Fruit fly (Drosophila melanogaster) whole organism: Measurements from ENCODE around the gene CG16779.

ENCODE experiments used
- CG8478 ChIP-seq: fragments of >200 bp; optimal IDR thresholded peaks from 2 replicates; lab custom pipeline; 2018; ENCODE audit warnings: inconsistent platforms
- Dll ChIP-seq: fragments of >200 bp; optimal IDR thresholded peaks from 2 replicates; lab custom pipeline; 2017
- EcR ChIP-seq, 2 experiments: fragments of >200 bp; optimal IDR thresholded peaks; 2 replicates each; lab custom pipeline; 2017; ENCODE audit warnings: missing biosample characterization in 2 of 2, missing genetic modification characterization in 2 of 2, missing genetic modification reagents in 2 of 2
- pan ChIP-seq: fragments of >200 bp; optimal IDR thresholded peaks from 2 replicates; lab custom pipeline; 2017
- psq ChIP-seq: fragments of >200 bp; optimal IDR thresholded peaks from 2 replicates; lab custom pipeline; 2017
- usp ChIP-seq: fragments of >200 bp; optimal IDR thresholded peaks from 2 replicates; lab custom pipeline; 2017; ENCODE audit warnings: missing biosample characterization, missing genetic modification characterization, mixed read lengths

CG16779 gene

DNA sequence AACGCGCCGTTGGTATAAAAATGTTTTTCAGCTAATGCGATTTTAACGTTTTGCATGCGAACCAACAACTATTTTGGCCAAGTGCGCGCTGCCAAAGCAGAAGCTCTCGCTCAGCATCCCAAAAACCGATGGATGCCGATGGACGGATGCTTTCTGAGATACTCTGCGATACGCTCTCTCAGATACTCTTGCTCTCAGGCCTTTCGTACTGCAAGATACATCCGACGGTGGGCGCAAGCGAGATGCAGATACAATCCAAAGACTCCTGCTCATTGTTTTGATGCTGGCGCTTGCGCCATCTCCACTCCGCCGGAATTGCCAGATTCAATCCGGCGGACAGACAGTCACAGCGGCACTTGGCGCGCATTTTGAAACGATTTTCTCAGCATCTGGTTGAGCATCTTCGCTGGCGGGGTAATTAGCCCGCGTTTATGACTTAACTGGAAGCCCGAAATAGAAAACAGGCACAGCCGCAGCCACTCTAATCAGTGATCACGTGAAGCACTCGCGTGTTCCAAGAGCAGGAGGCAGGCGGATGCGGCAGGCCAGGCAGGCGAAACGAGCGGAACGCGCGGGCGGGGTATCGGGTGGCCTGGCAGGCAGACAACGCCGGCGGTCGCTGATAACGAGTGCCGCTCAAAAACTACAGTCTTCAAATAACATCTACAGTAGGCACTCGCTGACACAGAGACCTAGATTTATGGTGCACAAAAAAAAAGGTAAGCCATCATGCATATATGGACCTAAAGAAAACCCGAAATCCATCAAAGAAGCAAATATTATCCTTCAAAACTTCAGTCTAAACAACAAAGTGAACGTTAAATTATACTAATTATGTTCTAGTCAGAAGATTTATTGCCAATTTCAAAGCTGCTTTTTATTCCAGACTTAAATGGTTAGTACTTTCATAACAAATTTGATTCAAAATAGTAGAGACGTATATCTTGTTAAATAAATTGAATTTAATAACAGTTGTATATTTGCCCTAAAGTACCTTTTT, at the start of gene CG16779:
Gene CG16779 (minus strand): TSS at position 51 of the 1,000 bp plus-strand sequence.
- TF ChIP-seq CG8478 (no peak), EcR (GFP tag; optimal IDR thresholded peaks at IDR 0.05; lab: Kevin White, UChicago) (no peak), Dll (no peak), psq (lab: Kevin White, UChicago) (no peak), usp (GFP tag; lab: Kevin White, UChicago) (no peak), pan (no peak)

DNA sequence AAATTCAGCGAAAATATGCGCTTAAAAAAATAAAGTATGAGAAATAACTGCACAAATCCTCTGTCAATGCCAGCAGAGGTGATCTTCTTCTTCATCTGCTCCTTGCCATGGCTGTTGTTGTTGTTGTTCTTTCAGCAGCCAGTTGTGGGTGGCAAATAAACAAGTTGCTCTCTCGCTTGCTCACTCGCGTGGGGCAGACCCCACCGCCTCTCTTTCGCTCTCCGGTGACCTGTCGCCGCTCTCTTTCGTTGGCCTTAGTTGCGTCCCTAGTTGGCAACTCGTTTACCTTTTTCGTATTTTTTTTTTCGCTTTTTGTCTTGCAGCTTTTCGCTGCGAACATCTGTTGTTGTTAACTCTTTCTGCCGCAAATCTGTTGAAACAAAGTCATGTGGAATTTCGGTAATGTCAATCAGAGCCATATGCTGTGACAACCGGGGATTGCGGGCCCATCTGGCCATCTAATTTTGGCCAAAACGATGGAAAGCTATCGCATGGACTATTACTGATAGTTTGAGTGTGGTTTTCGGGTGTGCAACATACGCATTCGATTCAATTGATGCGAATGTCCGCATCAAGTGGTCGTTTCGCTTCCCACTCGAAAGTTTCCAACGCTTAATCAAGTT, 41.2 kb upstream of the CG16779 start:
- TF ChIP-seq psq (lab: Kevin White, UChicago), result no peak
- no peak for TF ChIP-seq CG8478
- TF ChIP-seq EcR (GFP tag; optimal IDR thresholded peaks at IDR 0.05; lab: Kevin White, UChicago), result no peak
- TF ChIP-seq usp (GFP tag; lab: Kevin White, UChicago), result no peak
- TF ChIP-seq Dll, result no peak
- TF ChIP-seq pan, result no peak

DNA sequence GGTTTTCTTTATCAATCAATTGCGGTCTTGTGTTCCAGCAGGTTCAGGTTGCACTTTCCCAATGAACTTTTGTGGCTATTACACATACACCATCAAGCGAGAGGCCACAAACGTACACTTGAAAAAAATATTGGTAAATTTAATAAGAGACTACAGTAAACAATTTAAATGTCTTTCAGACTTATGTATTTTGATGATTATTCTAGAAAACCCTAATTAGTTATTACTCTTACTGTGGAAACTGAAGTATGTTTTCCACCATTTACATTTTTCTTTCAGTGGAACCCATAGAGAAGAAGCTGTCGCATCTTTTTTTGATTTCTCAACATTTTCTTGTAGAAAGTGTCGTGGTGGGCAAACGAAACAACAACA, 40.6 kb upstream of the CG16779 start:
- no peak for TF ChIP-seq CG8478
- TF ChIP-seq EcR (GFP tag; optimal IDR thresholded peaks at IDR 0.05; lab: Kevin White, UChicago), result no peak
- TF ChIP-seq usp (GFP tag; lab: Kevin White, UChicago), result no peak
- no peak for TF ChIP-seq psq (lab: Kevin White, UChicago)
- TF ChIP-seq Dll, result no peak
- no peak for TF ChIP-seq pan

DNA sequence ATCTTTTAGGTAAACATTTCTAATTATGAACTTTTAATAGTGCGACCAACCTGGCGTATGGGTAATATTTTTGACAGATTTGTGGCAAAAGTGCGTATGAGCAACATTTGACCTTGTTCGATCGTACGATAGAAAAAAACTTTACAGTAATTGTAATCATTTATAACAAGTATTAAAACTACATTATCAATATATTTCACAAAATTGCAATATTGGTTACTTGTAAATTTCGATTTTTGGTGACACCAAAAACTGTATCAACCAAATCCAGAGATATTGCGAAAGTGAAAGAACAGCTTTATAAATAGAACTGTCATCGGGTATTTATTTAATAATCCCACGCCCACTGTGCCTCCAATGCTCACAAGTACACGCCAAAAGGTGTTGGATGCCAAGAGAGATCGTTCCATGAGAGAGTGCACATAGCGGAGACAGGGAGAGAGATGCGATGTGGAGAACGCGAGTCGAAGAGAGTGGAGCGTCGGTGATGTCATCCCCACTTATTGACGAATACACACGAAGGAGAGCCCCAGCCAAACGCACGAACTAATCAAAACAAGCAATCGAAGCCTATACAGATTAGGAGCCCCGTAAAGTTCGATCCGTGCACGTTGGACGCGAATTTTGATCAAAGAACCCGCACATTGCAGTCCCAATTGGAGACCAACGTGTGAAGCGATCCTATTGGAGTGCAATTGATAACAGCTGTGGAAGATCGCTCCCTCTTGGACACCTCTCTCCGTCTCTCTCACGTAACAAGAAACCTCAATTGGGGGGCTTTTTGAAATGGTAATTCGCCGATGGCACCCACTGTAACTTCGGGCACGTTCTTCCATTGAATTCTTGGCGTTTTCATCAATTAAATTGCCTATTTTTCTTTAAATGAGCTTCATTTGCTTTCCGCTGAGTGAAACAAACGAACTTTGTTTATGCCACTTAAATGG, 40.0 kb upstream of the CG16779 start:
- TF ChIP-seq usp (GFP tag; lab: Kevin White, UChicago) (no peak), EcR (GFP tag; optimal IDR thresholded peaks at IDR 0.05; lab: Kevin White, UChicago) (no peak), Dll (peak; percentile 91), psq (lab: Kevin White, UChicago) (no peak), CG8478 (no peak), pan (no peak)

DNA sequence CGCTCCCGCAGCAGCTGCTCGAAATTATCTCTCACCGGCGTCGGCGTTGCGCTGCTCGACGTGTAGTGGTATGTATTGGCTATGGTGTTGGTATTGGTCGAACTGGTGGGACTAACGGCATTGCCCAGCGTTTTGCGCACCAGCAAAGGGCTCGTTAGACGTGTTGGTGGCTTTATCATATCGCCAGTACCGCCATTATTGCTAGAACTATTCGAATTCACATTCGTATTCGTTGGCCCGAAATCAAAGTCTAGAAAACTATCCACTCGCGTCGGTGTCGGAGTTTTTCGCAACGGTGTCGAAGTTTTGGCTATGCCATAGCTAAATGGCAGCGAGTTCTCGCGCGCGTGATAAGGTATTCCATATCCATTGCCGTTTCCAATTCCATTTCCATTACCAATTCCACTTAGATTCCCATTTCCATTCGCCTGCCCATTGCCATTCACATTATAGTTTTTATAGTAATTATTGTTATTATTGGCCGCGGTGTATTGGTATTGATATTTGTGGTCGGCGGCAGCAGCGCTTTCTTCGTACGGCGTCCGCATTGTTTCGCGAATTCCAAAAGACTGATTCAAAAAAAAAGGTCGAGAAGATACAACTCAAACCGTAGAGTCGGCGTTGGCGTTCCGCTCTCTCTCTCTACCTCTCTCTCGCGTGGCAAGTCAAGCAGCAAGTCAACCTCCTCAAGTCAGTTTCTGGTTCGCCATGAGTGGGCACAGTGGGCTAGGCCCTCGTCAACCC, 39.1 kb upstream of the CG16779 start, which contains the start of gene by:
Gene by (minus strand): TSS at position 575 of the 744 bp plus-strand sequence.
- peak; percentile 73 for TF ChIP-seq Dll
- no peak for TF ChIP-seq psq (lab: Kevin White, UChicago)

DNA sequence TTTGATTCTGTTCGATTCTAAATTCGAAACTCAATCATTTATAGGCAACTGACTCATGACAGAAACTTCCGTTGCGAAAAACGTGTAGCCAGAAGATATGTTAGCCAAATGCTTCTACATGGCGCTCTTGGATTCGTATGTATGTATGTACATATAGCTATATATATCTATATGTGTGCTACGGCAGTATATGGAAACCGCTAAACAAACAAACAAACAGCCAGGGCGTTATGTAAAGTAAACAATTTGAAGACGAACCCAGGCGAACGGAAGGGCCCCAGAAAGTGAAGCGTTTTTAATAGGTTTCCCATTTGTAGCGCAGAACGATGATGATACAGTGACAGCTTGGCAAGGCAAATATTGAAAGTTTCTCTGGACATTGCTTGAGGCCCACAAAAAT, 36.4 kb upstream of the CG16779 start:
- no peak for TF ChIP-seq EcR (GFP tag; optimal IDR thresholded peaks at IDR 0.05; lab: Kevin White, UChicago)
- no peak for TF ChIP-seq pan
- TF ChIP-seq Dll, result no peak
- no peak for TF ChIP-seq CG8478
- no peak for TF ChIP-seq psq (lab: Kevin White, UChicago)

DNA sequence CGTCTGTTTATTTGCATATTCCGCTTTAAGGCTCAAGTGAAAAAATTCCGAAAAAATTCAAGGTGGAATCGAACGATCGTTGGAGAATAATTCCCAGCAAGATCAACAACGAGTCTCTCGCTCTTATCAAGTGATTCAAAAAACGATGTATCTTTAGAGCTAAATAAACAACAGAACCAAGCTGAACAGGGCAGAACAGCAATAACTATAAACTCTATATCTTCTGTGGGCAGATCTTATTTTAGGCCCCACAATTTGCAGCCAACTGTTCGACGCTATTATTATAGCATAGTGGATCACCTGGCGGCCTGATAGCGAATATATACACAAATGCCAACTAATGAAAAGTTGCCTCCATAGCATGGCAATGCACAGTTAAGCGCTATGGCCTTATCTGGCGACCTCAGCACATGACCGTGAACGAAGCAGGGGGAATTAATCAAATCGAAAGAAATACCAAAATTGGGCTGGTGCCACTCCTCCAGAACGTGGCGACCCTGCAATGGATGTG, 36.0 kb upstream of the CG16779 start:
- no peak for TF ChIP-seq psq (lab: Kevin White, UChicago)
- no peak for TF ChIP-seq CG8478
- TF ChIP-seq pan, result no peak
- no peak for TF ChIP-seq EcR (GFP tag; optimal IDR thresholded peaks at IDR 0.05; lab: Kevin White, UChicago)
- no peak for TF ChIP-seq usp (GFP tag; lab: Kevin White, UChicago)
- TF ChIP-seq Dll, result no peak

DNA sequence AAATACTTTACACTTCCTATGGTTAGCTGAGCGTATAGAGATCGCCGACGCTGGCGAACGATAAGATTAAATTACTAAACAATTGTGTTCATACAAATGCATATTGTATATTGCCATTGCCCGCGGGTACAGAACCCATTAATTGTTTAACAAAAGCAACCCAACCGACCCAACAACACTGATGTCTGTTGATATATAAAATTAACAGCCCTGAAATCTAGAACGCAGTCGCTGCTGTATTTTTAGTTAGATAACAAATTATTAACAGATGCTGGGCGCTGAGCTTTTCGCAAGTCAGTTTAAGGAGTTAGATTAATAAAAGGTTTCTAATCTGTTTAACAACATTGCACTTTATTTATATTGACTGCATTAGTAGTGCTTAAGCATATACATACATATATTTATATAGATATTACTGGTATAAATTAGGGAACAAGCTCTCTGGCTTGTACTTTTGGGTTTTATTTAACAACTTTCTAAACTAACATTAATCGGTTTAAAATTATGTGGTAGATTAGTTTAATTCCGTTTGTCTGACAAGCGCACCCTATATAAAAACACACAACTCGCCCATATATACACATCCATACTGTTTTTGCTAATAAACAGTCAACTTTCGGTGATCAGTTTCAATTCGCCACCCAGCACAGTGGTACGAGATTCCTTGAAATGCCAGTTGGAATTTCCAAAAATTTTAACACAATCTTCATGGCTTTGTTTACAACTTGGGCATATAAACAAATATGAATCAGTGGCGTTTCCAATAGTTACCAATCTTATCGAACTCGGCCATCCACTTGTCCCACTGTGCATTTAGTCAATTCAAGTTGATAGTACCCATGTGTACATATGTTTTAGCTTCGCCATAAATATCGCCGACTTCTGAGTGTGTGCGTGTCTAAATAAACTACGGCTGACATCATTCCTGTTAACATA, 34.7 kb upstream of the CG16779 start:
- no peak for TF ChIP-seq CG8478
- TF ChIP-seq EcR (GFP tag; optimal IDR thresholded peaks at IDR 0.05; lab: Kevin White, UChicago), result no peak
- TF ChIP-seq usp (GFP tag; lab: Kevin White, UChicago), result no peak
- no peak for TF ChIP-seq pan
- TF ChIP-seq psq (lab: Kevin White, UChicago), result no peak
- TF ChIP-seq Dll, result no peak

DNA sequence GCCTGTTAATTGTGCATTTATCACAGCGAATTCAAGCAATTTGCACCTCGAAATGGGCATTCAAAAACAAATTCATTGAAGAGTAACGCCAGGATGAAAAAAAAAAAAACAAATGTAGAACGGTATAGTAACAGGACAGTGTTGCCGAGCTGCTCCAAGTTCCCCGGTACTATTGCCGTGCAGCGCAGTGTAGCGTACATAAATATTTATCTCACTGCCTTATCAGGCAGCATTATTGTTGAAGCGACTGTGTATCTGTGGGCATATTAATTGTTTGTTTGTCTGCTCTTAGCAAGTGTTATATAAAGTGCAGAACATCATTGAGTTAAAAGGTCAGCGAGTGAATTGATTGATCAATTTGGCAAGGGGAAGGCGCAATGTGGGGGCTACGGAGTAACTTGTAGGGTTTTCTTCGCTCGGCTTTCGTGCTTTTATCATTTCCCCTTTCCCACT, 22.9 kb upstream of the CG16779 start:
- TF ChIP-seq psq (lab: Kevin White, UChicago) (no peak), usp (GFP tag; lab: Kevin White, UChicago) (no peak), pan (no peak), EcR (GFP tag; optimal IDR thresholded peaks at IDR 0.05; lab: Kevin White, UChicago) (no peak), Dll (no peak), CG8478 (no peak)

DNA sequence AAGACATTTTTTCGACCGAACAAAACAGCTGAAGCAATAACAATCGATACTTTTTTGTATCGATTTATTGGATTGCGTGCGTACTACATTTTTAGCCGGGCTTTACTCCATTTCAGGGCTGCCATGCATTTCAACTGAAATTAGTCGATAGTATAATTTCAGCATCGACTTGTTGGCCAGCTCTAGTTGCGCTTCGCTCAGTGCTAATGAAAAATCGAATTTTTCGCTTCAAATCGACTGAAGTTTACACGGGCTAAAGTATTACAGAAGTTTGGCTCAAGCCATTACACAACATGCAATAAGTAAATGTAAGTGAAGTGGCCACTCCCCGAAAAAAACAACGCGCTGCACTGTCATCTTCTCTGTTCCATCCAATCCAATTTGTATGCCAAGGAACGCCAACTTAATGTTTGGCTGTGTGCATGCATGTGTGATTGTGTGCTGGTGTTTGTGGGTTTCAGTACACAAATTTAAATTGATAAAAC, 22.4 kb upstream of the CG16779 start, which contains the start of the genes mRpL47, CG8176 and Kdm3:
Gene mRpL47 (minus strand): TSS at position 49 of the 485 bp plus-strand sequence.
Gene CG8176 (plus strand): TSS at position 148 of the 485 bp plus-strand sequence.
Gene Kdm3 (plus strand): TSS at position 148 of the 485 bp plus-strand sequence.
- TF ChIP-seq psq (lab: Kevin White, UChicago) (no peak), EcR (GFP tag; optimal IDR thresholded peaks at IDR 0.05; lab: Kevin White, UChicago) (no peak)
